Fruit fly (Drosophila melanogaster): Measurements from ENCODE around the gene CG33170.

Gene CG33170

dm6 chr3L:22824668-22825192 lies 39.7 kb upstream of the CG33170 start (continued):
- TF ChIP-seq Bteb2 (GFP tag; optimal IDR thresholded peaks at IDR 0.05): no peak
- TF ChIP-seq pfk (GFP tag; optimal IDR thresholded peaks at IDR 0.05): no peak
- TF ChIP-seq CG16779 (GFP tag; IDR thresholded peaks at IDR 0.05): no peak
- TF ChIP-seq lab (GFP tag; optimal IDR thresholded peaks at IDR 0.05): peak; percentile 46
- no peak for TF ChIP-seq Dip2 (GFP tag; IDR thresholded peaks at IDR 0.05)
- peak; percentile 69 for TF ChIP-seq sqz (GFP tag; optimal IDR thresholded peaks at IDR 0.05)
- no peak for TF ChIP-seq Dek (tag; optimal IDR thresholded peaks at IDR 0.05)
- TF ChIP-seq CG7745 (tag; optimal IDR thresholded peaks at IDR 0.05): no peak
- no peak for TF ChIP-seq CG4328 (GFP tag; optimal IDR thresholded peaks at IDR 0.05)
- TF ChIP-seq crc (GFP tag; optimal IDR thresholded peaks at IDR 0.05): no peak
- no peak for TF ChIP-seq CG43689 (GFP tag; IDR thresholded peaks at IDR 0.05)
- TF ChIP-seq NC2α (GFP tag; optimal IDR thresholded peaks at IDR 0.05): no peak
- no peak for TF ChIP-seq luna (GFP tag; optimal IDR thresholded peaks at IDR 0.05)
- TF ChIP-seq pan (optimal IDR thresholded peaks at IDR 0.05): no peak
- no peak for TF ChIP-seq pan (GFP tag; optimal IDR thresholded peaks at IDR 0.05 in 1 of 2, IDR thresholded peaks at IDR 0.05 in 1 of 2)
- TF ChIP-seq CG17568 (GFP tag; optimal IDR thresholded peaks at IDR 0.05): peak; percentile 11
- peak; percentile 19 for TF ChIP-seq CrebB (tag; optimal IDR thresholded peaks at IDR 0.05)
- peak; percentile 34 for TF ChIP-seq CG18599 (GFP tag; optimal IDR thresholded peaks at IDR 0.05)
- TF ChIP-seq Dp (GFP tag; optimal IDR thresholded peaks at IDR 0.05): no peak
- TF ChIP-seq D19A (tag; optimal IDR thresholded peaks at IDR 0.05): no peak
- TF ChIP-seq CG12155 (GFP tag; optimal IDR thresholded peaks at IDR 0.05): peak; percentile 30
- TF ChIP-seq sens-2 (GFP tag; IDR thresholded peaks at IDR 0.05): no peak
- no peak for TF ChIP-seq gce (GFP tag; IDR thresholded peaks at IDR 0.05)
- no peak for TF ChIP-seq inv (GFP tag; IDR thresholded peaks at IDR 0.05; ENCODE audit: partially characterized antibody)
- TF ChIP-seq CG7786 (GFP tag; optimal IDR thresholded peaks at IDR 0.05): no peak
- no peak for TF ChIP-seq Sry-β (GFP tag; optimal IDR thresholded peaks at IDR 0.05)
- TF ChIP-seq hth (optimal IDR thresholded peaks at IDR 0.05): no peak
- TF ChIP-seq Ets97D (GFP tag; optimal IDR thresholded peaks at IDR 0.05): no peak
- no peak for TF ChIP-seq CG12659 (GFP tag; optimal IDR thresholded peaks at IDR 0.05)
- TF ChIP-seq oc (tag; optimal IDR thresholded peaks at IDR 0.05): no peak
- no peak for TF ChIP-seq exex (tag; optimal IDR thresholded peaks at IDR 0.05)
- TF ChIP-seq Max (GFP tag; optimal IDR thresholded peaks at IDR 0.05): no peak
- no peak for TF ChIP-seq fd64A (GFP tag; optimal IDR thresholded peaks at IDR 0.05)
- no peak for TF ChIP-seq fd3F (GFP tag; optimal IDR thresholded peaks at IDR 0.05)
- TF ChIP-seq insv (GFP tag; optimal IDR thresholded peaks at IDR 0.05): no peak
- TF ChIP-seq Trl (optimal IDR thresholded peaks at IDR 0.05): peak; percentile 85 to 99
- no peak for TF ChIP-seq Trl (GFP tag; optimal IDR thresholded peaks at IDR 0.05)
- no peak for TF ChIP-seq Sry-δ (GFP tag; optimal IDR thresholded peaks at IDR 0.05)

dm6 chr3L:22826236-22826635 lies 38.2 kb upstream of the CG33170 start:
- TF ChIP-seq CG10654 (GFP tag; optimal IDR thresholded peaks at IDR 0.05) (no peak), nom (GFP tag; optimal IDR thresholded peaks at IDR 0.05) (peak; percentile 8), Bteb2 (GFP tag; optimal IDR thresholded peaks at IDR 0.05) (no peak), Trl (optimal IDR thresholded peaks at IDR 0.05) (peak in 1 of 2 experiments; percentile 3), Trl (GFP tag; optimal IDR thresholded peaks at IDR 0.05) (no peak)

Measured in whole organism, embryonic.